Fruit fly (Drosophila melanogaster) whole organism, embryonic: ENCODE measurements around the gene AlkB.
A peak's percentile ranks its signal among the peaks of the same experiment; 100 is the strongest.

Experiments used
- Aef1 ChIP-seq: fragments of 200-800 bp; sonication (Bioruptor generic); IDR thresholded peaks from 3 replicates; pipeline ENCODE4 v1.3.6; 2022; ENCODE audit warnings: missing biosample characterization, missing genetic modification characterization
- Asciz ChIP-seq: fragments of 200-800 bp; sonication (Bioruptor generic); optimal IDR thresholded peaks from 2 replicates; lab custom pipeline; 2017; ENCODE audit warnings: missing biosample characterization, mild to moderate bottlenecking, missing genetic modification characterization, missing genetic modification reagents
- CG10274 ChIP-seq: fragments of 200-800 bp; sonication (Bioruptor generic); optimal IDR thresholded peaks from 3 replicates; lab custom pipeline; 2017; ENCODE audit warnings: missing biosample characterization, mild to moderate bottlenecking, missing genetic modification characterization
- CG11696 ChIP-seq: fragments of 200-800 bp; sonication (Bioruptor generic); IDR thresholded peaks from 2 replicates; pipeline ENCODE4 v1.3.6; 2022; ENCODE audit warnings: missing biosample characterization, missing genetic modification characterization
- CG12769 ChIP-seq: fragments of 200-800 bp; sonication (Bioruptor generic); optimal IDR thresholded peaks from 2 replicates; lab custom pipeline; 2019; ENCODE audit warnings: missing biosample characterization, mild to moderate bottlenecking, missing genetic modification characterization, moderate library complexity
- CG12942 ChIP-seq: fragments of 200-800 bp; sonication (Bioruptor generic); optimal IDR thresholded peaks from 3 replicates; lab custom pipeline; 2016; ENCODE audit warnings: missing biosample characterization, missing genetic modification characterization
- CG14667 ChIP-seq: fragments of 200-800 bp; sonication (Bioruptor generic); IDR thresholded peaks from 2 replicates; pipeline ENCODE4 v1.3.6; 2022; ENCODE audit warnings: missing biosample characterization, missing genetic modification characterization
- CG15011 ChIP-seq: fragments of 200-800 bp; sonication (Bioruptor generic); optimal IDR thresholded peaks from 3 replicates; lab custom pipeline; 2018; ENCODE audit warnings: missing biosample characterization, mild to moderate bottlenecking, missing genetic modification characterization
- CG16813 ChIP-seq: fragments of 200-800 bp; sonication (Bioruptor generic); IDR thresholded peaks from 3 replicates; pipeline ENCODE4 v1.3.6; 2022; ENCODE audit warnings: missing biosample characterization, missing genetic modification characterization; ENCODE audit not compliant: partially characterized antibody
- CG16815 ChIP-seq: fragments of 200-800 bp; sonication (Bioruptor generic); optimal IDR thresholded peaks from 3 replicates; lab custom pipeline; 2017; ENCODE audit warnings: missing biosample characterization, mild to moderate bottlenecking, missing genetic modification characterization
- CG16863 ChIP-seq: fragments of 200-800 bp; sonication (Bioruptor generic); optimal IDR thresholded peaks from 3 replicates; lab custom pipeline; 2016; ENCODE audit warnings: missing biosample characterization, missing genetic modification characterization
- CG17612 ChIP-seq: fragments of 200-800 bp; sonication (Bioruptor generic); IDR thresholded peaks from 2 replicates; pipeline ENCODE4 v1.3.6; 2022; ENCODE audit warnings: missing biosample characterization, missing genetic modification characterization
- CG34376 ChIP-seq: fragments of 200-800 bp; sonication (Bioruptor generic); optimal IDR thresholded peaks from 2 replicates; lab custom pipeline; 2018; ENCODE audit warnings: missing biosample characterization, mild to moderate bottlenecking, missing genetic modification characterization
- CG3726 ChIP-seq: fragments of 200-800 bp; sonication (Bioruptor generic); IDR thresholded peaks from 3 replicates; pipeline ENCODE4, ENCODE4 v1.3.6; 2022; ENCODE audit warnings: missing biosample characterization, missing genetic modification characterization
- CG6254 ChIP-seq: fragments of 200-800 bp; sonication (Bioruptor generic); optimal IDR thresholded peaks from 3 replicates; lab custom pipeline; 2017; ENCODE audit warnings: mild to moderate bottlenecking, missing biosample characterization, missing genetic modification reagents, missing genetic modification characterization
- CG6813 ChIP-seq: fragments of 200-800 bp; sonication (Bioruptor generic); optimal IDR thresholded peaks from 2 replicates; lab custom pipeline; 2017; ENCODE audit warnings: missing biosample characterization, missing genetic modification characterization, mild to moderate bottlenecking, moderate library complexity, missing genetic modification reagents
- CG8359 ChIP-seq: fragments of 200-800 bp; sonication (Bioruptor generic); optimal IDR thresholded peaks from 2 replicates; lab custom pipeline; 2017; ENCODE audit warnings: missing biosample characterization, mild to moderate bottlenecking, missing genetic modification characterization, borderline replicate concordance
- CG9876 ChIP-seq: fragments of 200-800 bp; sonication (Bioruptor generic); optimal IDR thresholded peaks from 2 replicates; lab custom pipeline; 2016; ENCODE audit warnings: missing biosample characterization, missing genetic modification characterization
- CoRest ChIP-seq: fragments of 200-800 bp; sonication (Bioruptor generic); optimal IDR thresholded peaks from 3 replicates; lab custom pipeline; 2018; ENCODE audit warnings: missing biosample characterization, mild to moderate bottlenecking, missing genetic modification characterization, moderate library complexity
- Doc2 ChIP-seq: fragments of 200-800 bp; sonication (Bioruptor generic); IDR thresholded peaks from 2 replicates; pipeline ENCODE4 v1.3.6; 2022; ENCODE audit warnings: missing biosample characterization, missing genetic modification characterization
- Dp ChIP-seq: fragments of 200-800 bp; sonication (Bioruptor generic); optimal IDR thresholded peaks from 2 replicates; lab custom pipeline; 2018; ENCODE audit warnings: missing biosample characterization, mild to moderate bottlenecking, missing genetic modification characterization, moderate library complexity
- Hand ChIP-seq: fragments of 200-800 bp; sonication (Bioruptor generic); optimal IDR thresholded peaks from 2 replicates; lab custom pipeline; 2017; ENCODE audit warnings: mild to moderate bottlenecking, missing biosample characterization, missing genetic modification reagents, missing genetic modification characterization
- HmgD ChIP-seq: fragments of 200-800 bp; sonication (Bioruptor generic); optimal IDR thresholded peaks from 3 replicates; lab custom pipeline; 2016; ENCODE audit warnings: missing biosample characterization, missing genetic modification characterization
- HmgZ ChIP-seq: fragments of 200-800 bp; sonication (Bioruptor generic); optimal IDR thresholded peaks from 2 replicates; lab custom pipeline; 2018; ENCODE audit warnings: missing biosample characterization, mild to moderate bottlenecking, missing genetic modification characterization
- Hmr ChIP-seq: fragments of 200-800 bp; sonication (Bioruptor generic); optimal IDR thresholded peaks from 3 replicates; lab custom pipeline; 2017; ENCODE audit warnings: mild to moderate bottlenecking, missing biosample characterization, missing genetic modification reagents, missing genetic modification characterization
- MBD-R2 ChIP-seq: fragments of 200-800 bp; sonication (Bioruptor generic); IDR thresholded peaks from 2 replicates; pipeline ENCODE4 v1.3.6; 2022; ENCODE audit warnings: missing biosample characterization, missing genetic modification characterization
- Myb ChIP-seq: fragments of 200-800 bp; sonication (Bioruptor generic); optimal IDR thresholded peaks from 2 replicates; lab custom pipeline; 2016; ENCODE audit warnings: missing biosample characterization, missing genetic modification characterization
- Sin3A ChIP-seq: fragments of >200 bp; optimal IDR thresholded peaks from 2 replicates; lab custom pipeline; 2018
- ara ChIP-seq: fragments of 200-800 bp; sonication (Bioruptor generic); IDR thresholded peaks from 2 replicates; pipeline ENCODE4 v1.3.6; 2022; ENCODE audit warnings: missing biosample characterization, missing genetic modification characterization
- cg ChIP-seq: fragments of 200-800 bp; sonication (Bioruptor generic); optimal IDR thresholded peaks from 3 replicates; lab custom pipeline; 2019; ENCODE audit warnings: missing biosample characterization, mild to moderate bottlenecking, missing genetic modification characterization, moderate library complexity
- chinmo ChIP-seq: fragments of 200-800 bp; sonication (Bioruptor generic); IDR thresholded peaks from 4 replicates; pipeline ENCODE4 v1.3.6; 2022; ENCODE audit warnings: missing biosample characterization, missing genetic modification characterization; ENCODE audit not compliant: partially characterized antibody
- dmrt99B ChIP-seq: fragments of 200-800 bp; sonication (Bioruptor generic); optimal IDR thresholded peaks from 2 replicates; lab custom pipeline; 2018; ENCODE audit warnings: missing biosample characterization, mild to moderate bottlenecking, missing genetic modification characterization, moderate library complexity
- grn ChIP-seq: fragments of 200-800 bp; sonication (Bioruptor generic); optimal IDR thresholded peaks from 3 replicates; lab custom pipeline; 2017; ENCODE audit warnings: missing biosample characterization, missing genetic modification characterization
- gro ChIP-seq: fragments of 200-800 bp; sonication (Bioruptor generic); optimal IDR thresholded peaks from 2 replicates; lab custom pipeline; 2016; ENCODE audit warnings: missing biosample characterization, missing genetic modification characterization
- gt ChIP-seq: fragments of 200-800 bp; sonication (Bioruptor generic); IDR thresholded peaks from 2 replicates; pipeline ENCODE4 v1.3.6; 2022; ENCODE audit warnings: missing biosample characterization, missing genetic modification characterization
- maf-S ChIP-seq: fragments of 200-800 bp; sonication (Bioruptor generic); optimal IDR thresholded peaks from 2 replicates; lab custom pipeline; 2016; ENCODE audit warnings: missing biosample characterization, missing genetic modification characterization
- nmo ChIP-seq: fragments of 200-800 bp; sonication (Bioruptor generic); optimal IDR thresholded peaks from 2 replicates; lab custom pipeline; 2018; ENCODE audit warnings: missing biosample characterization, mild to moderate bottlenecking, missing genetic modification characterization, moderate library complexity
- pita ChIP-seq: fragments of 200-800 bp; sonication (Bioruptor generic); optimal IDR thresholded peaks from 2 replicates; lab custom pipeline; 2017; ENCODE audit warnings: missing biosample characterization, mild to moderate bottlenecking, missing genetic modification characterization
- pros ChIP-seq: fragments of 200-800 bp; sonication (Bioruptor generic); optimal IDR thresholded peaks from 3 replicates; lab custom pipeline; 2019; ENCODE audit warnings: missing biosample characterization, mild to moderate bottlenecking, missing genetic modification characterization, moderate library complexity
- row ChIP-seq: fragments of 200-800 bp; sonication (Bioruptor generic); IDR thresholded peaks from 3 replicates; pipeline ENCODE4 v1.3.6; 2022; ENCODE audit warnings: missing biosample characterization, missing genetic modification characterization
- schlank ChIP-seq: fragments of 200-800 bp; sonication (Bioruptor generic); optimal IDR thresholded peaks from 2 replicates; lab custom pipeline; 2018; ENCODE audit warnings: missing biosample characterization, mild to moderate bottlenecking, missing genetic modification characterization
- so ChIP-seq: fragments of 200-800 bp; sonication (Bioruptor generic); IDR thresholded peaks from 3 replicates; pipeline ENCODE4 v1.3.6; 2022; ENCODE audit warnings: missing biosample characterization, missing genetic modification characterization
- sob ChIP-seq: fragments of 200-800 bp; sonication (Bioruptor generic); IDR thresholded peaks from 2 replicates; pipeline ENCODE4 v1.3.6; 2022; ENCODE audit warnings: missing biosample characterization, missing genetic modification characterization
- tap ChIP-seq: fragments of 200-800 bp; optimal IDR thresholded peaks from 3 replicates; lab custom pipeline; 2019; ENCODE audit warnings: missing biosample characterization, mild to moderate bottlenecking, missing genetic modification characterization, moderate library complexity
- tgo ChIP-seq: fragments of 200-800 bp; sonication (Bioruptor generic); IDR thresholded peaks from 3 replicates; pipeline ENCODE4 v1.3.6; 2022; ENCODE audit warnings: missing biosample characterization, missing genetic modification characterization
- tna ChIP-seq: fragments of 200-800 bp; sonication (Bioruptor generic); IDR thresholded peaks from 2 replicates; pipeline ENCODE4 v1.3.6; 2022; ENCODE audit warnings: missing biosample characterization, missing genetic modification characterization; ENCODE audit not compliant: partially characterized antibody
- tx ChIP-seq: fragments of 200-800 bp; sonication (Bioruptor generic); optimal IDR thresholded peaks from 2 replicates; lab custom pipeline; 2016; ENCODE audit warnings: missing biosample characterization, missing genetic modification characterization
- wdn ChIP-seq: fragments of 200-800 bp; sonication (Bioruptor generic); IDR thresholded peaks from 2 replicates; pipeline ENCODE4 v1.3.6; 2022; ENCODE audit warnings: missing biosample characterization, missing genetic modification characterization
- zen ChIP-seq: fragments of 200-800 bp; sonication (Bioruptor generic); optimal IDR thresholded peaks from 3 replicates; lab custom pipeline; 2018; ENCODE audit warnings: missing biosample characterization, mild to moderate bottlenecking, missing genetic modification characterization, moderate library complexity
- zen2 ChIP-seq: fragments of 200-800 bp; sonication (Bioruptor generic); IDR thresholded peaks from 3 replicates; pipeline ENCODE4 v1.3.6; 2022; ENCODE audit warnings: missing biosample characterization, missing genetic modification characterization; ENCODE audit not compliant: partially characterized antibody
- zfh1 ChIP-seq: fragments of 200-800 bp; sonication (Bioruptor generic); IDR thresholded peaks from 3 replicates; pipeline ENCODE4 v1.3.6; 2022; ENCODE audit warnings: missing biosample characterization, missing genetic modification characterization

The AlkB gene

DNA sequence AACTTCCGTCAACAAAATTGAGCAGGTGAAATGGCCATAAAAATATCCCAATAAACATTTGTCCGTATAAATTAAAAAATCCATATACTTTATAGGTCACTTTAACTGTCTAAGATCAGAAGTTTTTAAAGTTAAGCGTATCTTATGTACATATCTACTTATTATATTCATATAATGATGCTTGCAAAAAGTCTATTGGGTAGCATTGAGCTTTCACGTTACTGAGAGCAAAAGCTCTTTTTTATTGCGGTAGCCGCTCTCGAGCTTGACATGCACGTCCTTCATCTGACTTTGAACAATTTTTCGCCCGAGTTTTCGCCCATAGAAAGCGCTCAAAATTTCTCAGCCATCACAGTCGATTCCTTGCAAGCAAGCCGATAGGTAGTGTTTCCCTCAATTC lies 8.6 kb upstream of the AlkB start, which contains the start of gene Gapdh2 (continued):
- TF ChIP-seq CG16815 (peak; percentile 81), zen2 (GFP tag; lab: Robert Waterston, UW) (no peak), CG34376 (GFP tag; lab: Kevin White, UChicago) (peak; percentile 100), grn (GFP tag; lab: Kevin White, UChicago) (peak; percentile 91), chinmo (0 out of 4 replicates have a peak, but pooled peaks have one; percentile 46), zfh1 (GFP tag; lab: Robert Waterston, UW) (peak; percentile 98), HmgZ (tag; lab: Kevin White, UChicago) (peak; percentile 100), gt (GFP tag; lab: Robert Waterston, UW) (no peak; the same call in none of the 2 replicates), pita (no peak), Sin3A (lab: Kevin White, UChicago) (no peak), nmo (GFP tag; lab: Kevin White, UChicago) (peak; percentile 99), tgo (GFP tag; lab: Robert Waterston, UW) (peak; percentile 99), Aef1 (peak; percentile 98), Myb (GFP tag; lab: Kevin White, UChicago) (peak; percentile 83), CoRest (tag; lab: Kevin White, UChicago) (peak; percentile 100), so (peak; percentile 100), row (GFP tag; lab: Robert Waterston, UW) (peak; percentile 99), CG11696 (GFP tag; lab: Robert Waterston, UW) (peak; percentile 97), CG3726 (GFP tag; lab: Robert Waterston, UW) (peak; percentile 97; the same call in 1 of the 3 replicates), CG8359 (GFP tag; lab: Kevin White, UChicago) (peak; percentile 93), ara (GFP tag; lab: Robert Waterston, UW) (peak; percentile 99), zen (tag; lab: Kevin White, UChicago) (peak; percentile 97), Doc2 (GFP tag; lab: Robert Waterston, UW) (no peak; the same call in 1 of the 2 replicates), CG9876 (GFP tag; lab: Kevin White, UChicago) (peak; percentile 78), CG12769 (tag; lab: Kevin White, UChicago) (peak; percentile 99), CG6813 (GFP tag; lab: Kevin White, UChicago) (peak; percentile 100), MBD-R2 (peak; percentile 99), schlank (tag; lab: Kevin White, UChicago) (peak; percentile 99), tna (GFP tag; lab: Robert Waterston, UW) (no peak), CG12942 (GFP tag; lab: Kevin White, UChicago) (peak; percentile 97), Hand (GFP tag; lab: Kevin White, UChicago) (peak; percentile 100), CG14667 (GFP tag; lab: Robert Waterston, UW) (peak; percentile 97), tx (GFP tag; lab: Kevin White, UChicago) (peak; percentile 94), CG16863 (GFP tag; lab: Kevin White, UChicago) (peak; percentile 95), pros (GFP tag; lab: Kevin White, UChicago) (peak; percentile 96), maf-S (GFP tag; lab: Kevin White, UChicago) (peak; percentile 96), HmgD (peak; percentile 68), tap (peak; percentile 100), dmrt99B (tag; lab: Kevin White, UChicago) (peak; percentile 100), wdn (GFP tag; lab: Robert Waterston, UW) (peak; percentile 99), sob (GFP tag; lab: Robert Waterston, UW) (peak; percentile 99), CG17612 (GFP tag; lab: Robert Waterston, UW) (peak; percentile 98), CG15011 (GFP tag; lab: Kevin White, UChicago) (peak; percentile 99), CG6254 (peak; percentile 96), Dp (GFP tag; lab: Kevin White, UChicago) (peak; percentile 50), Asciz (GFP tag; lab: Kevin White, UChicago) (peak; percentile 99), gro (GFP tag; lab: Kevin White, UChicago) (peak; percentile 99), cg (peak; percentile 18), CG16813 (no peak), Hmr (peak; percentile 100), CG10274 (peak; percentile 95)
